Fruit fly (Drosophila melanogaster) whole organism, embryonic: Measurements from ENCODE around the gene m-cup.

Experiments
- Awh ChIP-seq: fragments of 200-800 bp; sonication (Bioruptor generic); IDR thresholded peaks from 2 replicates; pipeline ENCODE4, ENCODE4 v1.3.6; 2022; ENCODE audit warnings: missing biosample characterization, missing genetic modification characterization
- B-H1 ChIP-seq: fragments of 200-800 bp; sonication (Bioruptor generic); IDR thresholded peaks from 3 replicates; pipeline ENCODE4 v1.3.6; 2022; ENCODE audit warnings: missing biosample characterization, missing genetic modification characterization
- CG10147 ChIP-seq: fragments of 200-800 bp; sonication (Bioruptor generic); optimal IDR thresholded peaks from 2 replicates; lab custom pipeline; 2019; ENCODE audit warnings: missing biosample characterization, mild to moderate bottlenecking, missing genetic modification characterization, moderate library complexity
- CG11560 ChIP-seq: fragments of 200-800 bp; sonication (Bioruptor generic); IDR thresholded peaks from 3 replicates; pipeline ENCODE4 v1.3.6; 2022; ENCODE audit warnings: missing biosample characterization, missing genetic modification characterization
- CG12155 ChIP-seq: fragments of 200-800 bp; sonication (Bioruptor generic); optimal IDR thresholded peaks from 3 replicates; lab custom pipeline; 2016; ENCODE audit warnings: missing biosample characterization, missing genetic modification characterization
- CG12299 ChIP-seq: fragments of 200-800 bp; sonication (Bioruptor generic); optimal IDR thresholded peaks from 2 replicates; lab custom pipeline; 2018; ENCODE audit warnings: missing biosample characterization, mild to moderate bottlenecking, missing genetic modification characterization
- CG13296 ChIP-seq: fragments of 200-800 bp; sonication (Bioruptor generic); optimal IDR thresholded peaks from 3 replicates; lab custom pipeline; 2018; ENCODE audit warnings: missing biosample characterization, mild to moderate bottlenecking, missing genetic modification characterization
- CG14965 ChIP-seq: fragments of 200-800 bp; sonication (Bioruptor generic); optimal IDR thresholded peaks from 2 replicates; lab custom pipeline; 2016; ENCODE audit warnings: missing biosample characterization, missing genetic modification characterization, borderline replicate concordance
- CG18476 ChIP-seq: fragments of 200-800 bp; sonication (Bioruptor generic); optimal IDR thresholded peaks from 2 replicates; lab custom pipeline; 2016; ENCODE audit warnings: missing biosample characterization, mild to moderate bottlenecking, missing genetic modification characterization
- CG32772 ChIP-seq: fragments of 200-800 bp; sonication (Bioruptor generic); IDR thresholded peaks from 2 replicates; pipeline ENCODE4 v1.3.6; 2022; ENCODE audit warnings: missing biosample characterization, missing genetic modification characterization
- CG4707 ChIP-seq: fragments of 200-800 bp; sonication (Bioruptor generic); optimal IDR thresholded peaks from 2 replicates; lab custom pipeline; 2018; ENCODE audit warnings: missing biosample characterization, mild to moderate bottlenecking, missing genetic modification characterization, moderate library complexity
- CG4820 ChIP-seq: fragments of 200-800 bp; sonication (Bioruptor generic); optimal IDR thresholded peaks from 3 replicates; lab custom pipeline; 2016; ENCODE audit warnings: missing biosample characterization, missing genetic modification characterization
- CG9437 ChIP-seq: fragments of 200-800 bp; sonication (Bioruptor generic); optimal IDR thresholded peaks from 2 replicates; lab custom pipeline; 2018; ENCODE audit warnings: missing biosample characterization, mild to moderate bottlenecking, missing genetic modification characterization
- CHES-1-like ChIP-seq: fragments of 200-800 bp; sonication (Bioruptor generic); optimal IDR thresholded peaks from 2 replicates; lab custom pipeline; 2016; ENCODE audit warnings: missing biosample characterization, missing genetic modification characterization
- CoRest ChIP-seq: fragments of 200-800 bp; sonication (Bioruptor generic); optimal IDR thresholded peaks from 3 replicates; lab custom pipeline; 2018; ENCODE audit warnings: missing biosample characterization, mild to moderate bottlenecking, missing genetic modification characterization, moderate library complexity
- Dek ChIP-seq: fragments of 200-800 bp; sonication (Bioruptor generic); optimal IDR thresholded peaks from 3 replicates; lab custom pipeline; 2019; ENCODE audit warnings: missing biosample characterization, mild to moderate bottlenecking, missing genetic modification characterization, moderate library complexity
- Drgx ChIP-seq: fragments of 200-800 bp; sonication (Bioruptor generic); IDR thresholded peaks from 2 replicates; pipeline ENCODE4 v1.3.6; 2022; ENCODE audit warnings: missing biosample characterization, missing genetic modification characterization
- E2f2 ChIP-seq: fragments of 200-800 bp; sonication (Bioruptor generic); IDR thresholded peaks from 2 replicates; pipeline ENCODE4 v1.3.6; 2022; ENCODE audit warnings: missing biosample characterization, missing genetic modification characterization
- Ets97D ChIP-seq: fragments of 200-800 bp; sonication (Bioruptor generic); optimal IDR thresholded peaks from 3 replicates; lab custom pipeline; 2016; ENCODE audit warnings: missing biosample characterization, missing genetic modification characterization
- H15 ChIP-seq: fragments of 200-800 bp; sonication (Bioruptor generic); IDR thresholded peaks from 3 replicates; pipeline ENCODE4 v1.3.6; 2022; ENCODE audit warnings: missing biosample characterization, missing genetic modification characterization
- HLH54F ChIP-seq: fragments of 200-800 bp; sonication (Bioruptor generic); optimal IDR thresholded peaks from 3 replicates; lab custom pipeline; 2016; ENCODE audit warnings: missing biosample characterization, missing genetic modification characterization
- HLHmδ ChIP-seq: fragments of 200-800 bp; sonication (Bioruptor generic); optimal IDR thresholded peaks from 2 replicates; lab custom pipeline; 2018; ENCODE audit warnings: missing biosample characterization, mild to moderate bottlenecking, missing genetic modification characterization, moderate library complexity
- Kr ChIP-seq: fragments of 200-800 bp; sonication (Bioruptor generic); optimal IDR thresholded peaks from 2 replicates; lab custom pipeline; 2017; ENCODE audit warnings: missing biosample characterization, mild to moderate bottlenecking, missing genetic modification characterization
- Lim3 ChIP-seq: fragments of 200-800 bp; sonication (Bioruptor generic); IDR thresholded peaks from 2 replicates; pipeline ENCODE4 v1.3.6; 2022; ENCODE audit warnings: missing biosample characterization, missing genetic modification characterization
- NC2β ChIP-seq: fragments of 200-800 bp; sonication (Bioruptor generic); optimal IDR thresholded peaks from 2 replicates; lab custom pipeline; 2016; ENCODE audit warnings: missing biosample characterization, missing genetic modification characterization
- NK7.1 ChIP-seq: fragments of 200-800 bp; sonication (Bioruptor generic); optimal IDR thresholded peaks from 3 replicates; lab custom pipeline; 2016; ENCODE audit warnings: missing biosample characterization, missing genetic modification characterization
- Oli ChIP-seq: fragments of 200-800 bp; sonication (Bioruptor generic); optimal IDR thresholded peaks from 2 replicates; lab custom pipeline; 2018; ENCODE audit warnings: missing biosample characterization, mild to moderate bottlenecking, missing genetic modification characterization, moderate library complexity
- Poxn ChIP-seq: fragments of 200-800 bp; sonication (Bioruptor generic); IDR thresholded peaks from 2 replicates; pipeline ENCODE4 v1.3.6; 2022; ENCODE audit warnings: missing biosample characterization, missing genetic modification characterization
- Ptx1 ChIP-seq: fragments of 200-800 bp; sonication (Bioruptor generic); IDR thresholded peaks from 2 replicates; pipeline ENCODE4 v1.3.6; 2022; ENCODE audit warnings: missing biosample characterization, missing genetic modification characterization
- Rfx ChIP-seq: fragments of 200-800 bp; sonication (Bioruptor generic); IDR thresholded peaks from 2 replicates; pipeline ENCODE4 v1.3.6; 2022; ENCODE audit warnings: missing biosample characterization, missing genetic modification characterization
- Side ChIP-seq: fragments of 200-800 bp; sonication (Bioruptor generic); optimal IDR thresholded peaks from 2 replicates; lab custom pipeline; 2016; ENCODE audit warnings: missing biosample characterization, missing genetic modification characterization
- TFAM ChIP-seq: fragments of 200-800 bp; sonication (Bioruptor generic); optimal IDR thresholded peaks from 2 replicates; lab custom pipeline; 2017; ENCODE audit warnings: missing biosample characterization, missing genetic modification characterization, inconsistent platforms
- btn ChIP-seq: fragments of 200-800 bp; sonication (Bioruptor generic); optimal IDR thresholded peaks from 2 replicates; lab custom pipeline; 2016; ENCODE audit warnings: missing biosample characterization, missing genetic modification characterization
- chm ChIP-seq: fragments of 200-800 bp; sonication (Bioruptor generic); IDR thresholded peaks from 2 replicates; pipeline ENCODE4 v1.3.6; 2022; ENCODE audit warnings: missing biosample characterization, missing genetic modification characterization
- cwo ChIP-seq: fragments of 200-800 bp; sonication (Bioruptor generic); optimal IDR thresholded peaks from 3 replicates; lab custom pipeline; 2017; ENCODE audit warnings: missing biosample characterization, missing genetic modification characterization, mild to moderate bottlenecking, moderate library complexity, missing genetic modification reagents
- dmrt99B ChIP-seq: fragments of 200-800 bp; sonication (Bioruptor generic); optimal IDR thresholded peaks from 2 replicates; lab custom pipeline; 2018; ENCODE audit warnings: missing biosample characterization, mild to moderate bottlenecking, missing genetic modification characterization, moderate library complexity
- fd64A ChIP-seq: fragments of 200-800 bp; sonication (Bioruptor generic); optimal IDR thresholded peaks from 3 replicates; lab custom pipeline; 2018; ENCODE audit warnings: missing biosample characterization, mild to moderate bottlenecking, missing genetic modification characterization
- gcm2 ChIP-seq: fragments of 200-800 bp; sonication (Bioruptor generic); optimal IDR thresholded peaks from 2 replicates; lab custom pipeline; 2016; ENCODE audit warnings: missing biosample characterization, missing genetic modification characterization
- grn ChIP-seq: fragments of 200-800 bp; sonication (Bioruptor generic); optimal IDR thresholded peaks from 3 replicates; lab custom pipeline; 2017; ENCODE audit warnings: missing biosample characterization, missing genetic modification characterization
- gsb-n ChIP-seq: fragments of 200-800 bp; sonication (Bioruptor generic); optimal IDR thresholded peaks from 3 replicates; lab custom pipeline; 2018; ENCODE audit warnings: missing biosample characterization, mild to moderate bottlenecking, missing genetic modification characterization
- her ChIP-seq: fragments of 200-800 bp; sonication (Bioruptor generic); optimal IDR thresholded peaks from 2 replicates; lab custom pipeline; 2016; ENCODE audit warnings: missing biosample characterization, missing genetic modification characterization
- lilli ChIP-seq: fragments of 200-800 bp; sonication (Bioruptor generic); optimal IDR thresholded peaks from 3 replicates; lab custom pipeline; 2016; ENCODE audit warnings: missing biosample characterization, missing genetic modification characterization
- org-1 ChIP-seq: fragments of 200-800 bp; sonication (Bioruptor generic); optimal IDR thresholded peaks from 2 replicates; lab custom pipeline; 2017; ENCODE audit warnings: missing biosample characterization, missing genetic modification characterization
- pan ChIP-seq, 4 experiments: fragments of >200 bp in 3 of 4; fragments of 200-800 bp in 1 of 4; sonication (Bioruptor generic) in 1 of 4; optimal IDR thresholded peaks in 3 of 4; IDR thresholded peaks in 1 of 4; 2 replicates each; pipeline versions ENCODE4 v1.3.6 to Lab custom; 2017 to 2022; ENCODE audit warnings: missing biosample characterization in 2 of 4, missing genetic modification characterization in 2 of 4, mixed read lengths in 1 of 4
- pum ChIP-seq: fragments of 200-800 bp; sonication (Bioruptor generic); optimal IDR thresholded peaks from 2 replicates; lab custom pipeline; 2016; ENCODE audit warnings: missing biosample characterization, missing genetic modification characterization
- sens ChIP-seq: fragments of 200-800 bp; sonication (Bioruptor generic); peaks from one replicate; lab custom pipeline; 2016; ENCODE audit warnings: missing biosample characterization, missing genetic modification characterization
- sens-2 ChIP-seq: fragments of 200-800 bp; sonication (Bioruptor generic); IDR thresholded peaks from 2 replicates; pipeline ENCODE4 v1.3.6; 2022; ENCODE audit warnings: missing biosample characterization, missing genetic modification characterization
- sim ChIP-seq: fragments of 200-800 bp; sonication (Bioruptor generic); IDR thresholded peaks from 2 replicates; pipeline ENCODE4 v1.3.6; 2022; ENCODE audit warnings: missing biosample characterization, missing genetic modification characterization
- sqz ChIP-seq: fragments of 200-800 bp; sonication (Bioruptor generic); optimal IDR thresholded peaks from 3 replicates; lab custom pipeline; 2018; ENCODE audit warnings: missing biosample characterization, mild to moderate bottlenecking, missing genetic modification characterization
- twi ChIP-seq: fragments of 200-800 bp; optimal IDR thresholded peaks from 2 replicates; lab custom pipeline; 2019; ENCODE audit warnings: missing biosample characterization, mild to moderate bottlenecking, missing genetic modification characterization, moderate library complexity
- yki ChIP-seq: fragments of >200 bp; optimal IDR thresholded peaks from 3 replicates; lab custom pipeline; 2018
- zfh2 ChIP-seq: fragments of 200-800 bp; sonication (Bioruptor generic); optimal IDR thresholded peaks from 2 replicates; lab custom pipeline; 2016; ENCODE audit warnings: missing biosample characterization, missing genetic modification characterization

Gene m-cup

DNA sequence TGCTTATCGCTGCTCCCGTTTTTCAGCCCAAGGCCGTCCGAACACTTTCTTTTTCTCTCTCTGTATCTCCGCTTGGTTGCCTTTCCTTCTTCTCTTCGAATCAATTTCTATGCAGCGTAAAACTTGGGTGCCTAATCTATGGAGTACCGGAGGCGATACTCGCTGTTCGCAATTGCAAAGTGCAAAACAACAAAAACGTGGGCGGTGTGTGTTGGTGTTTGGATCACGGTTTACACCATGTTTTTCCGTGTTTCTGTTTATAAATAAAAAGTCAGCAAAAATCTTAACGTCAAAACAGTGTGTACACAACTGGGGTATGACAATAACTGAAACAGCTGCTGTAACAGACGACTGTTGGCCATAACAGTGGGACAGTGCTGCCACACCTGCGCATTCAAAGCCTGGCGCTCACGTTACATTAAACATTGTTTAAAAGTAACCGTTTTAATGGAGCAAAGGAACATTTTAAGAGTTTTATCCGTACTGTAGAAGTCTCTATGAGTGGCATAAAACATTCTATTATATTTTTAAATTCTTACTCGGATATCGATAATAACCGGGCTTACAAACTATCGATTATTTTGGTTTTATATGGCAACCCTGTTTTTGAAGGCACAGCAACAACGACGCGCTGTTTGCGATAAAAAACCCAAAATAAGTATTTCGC is at the start of gene m-cup, which contains the start of gene Det (continued):
- TF ChIP-seq E2f2 (GFP tag; lab: Robert Waterston, UW) (peak; percentile 89), CG4820 (GFP tag; lab: Kevin White, UChicago) (peak; percentile 5), Dek (tag; lab: Kevin White, UChicago) (no peak), CG13296 (no peak), CG10147 (peak; percentile 10), Side (GFP tag; lab: Kevin White, UChicago) (no peak), her (no peak), NC2β (GFP tag; lab: Kevin White, UChicago) (no peak), sim (GFP tag; lab: Robert Waterston, UW) (no peak), btn (GFP tag; lab: Kevin White, UChicago) (no peak), dmrt99B (no peak), TFAM (GFP tag; lab: Kevin White, UChicago) (no peak), Awh (GFP tag; lab: Robert Waterston, UW) (no peak), Kr (GFP tag; lab: Kevin White, UChicago) (no peak), chm (GFP tag; lab: Robert Waterston, UW) (no peak), B-H1 (GFP tag; lab: Robert Waterston, UW) (no peak), CG32772 (GFP tag; lab: Robert Waterston, UW) (no peak), Poxn (GFP tag; lab: Robert Waterston, UW) (no peak), sqz (GFP tag; lab: Kevin White, UChicago) (no peak), pan (optimal IDR thresholded peaks at IDR 0.05; lab: Kevin White, UChicago) (no peak), pan (GFP tag; optimal IDR thresholded peaks at IDR 0.05 in 1 of 2, IDR thresholded peaks at IDR 0.05 in 1 of 2) (peak in 1 of 2 experiments; percentile 33), Rfx (no peak), grn (GFP tag; lab: Kevin White, UChicago) (no peak), Oli (tag; lab: Kevin White, UChicago) (no peak), cwo (no peak), gsb-n (tag; lab: Kevin White, UChicago) (no peak), CG11560 (tag; lab: Robert Waterston, UW) (no peak), H15 (no peak), lilli (GFP tag; lab: Kevin White, UChicago) (peak; percentile 36), CG9437 (GFP tag; lab: Kevin White, UChicago) (no peak), CoRest (tag; lab: Kevin White, UChicago) (peak; percentile 45), Ptx1 (GFP tag; lab: Robert Waterston, UW) (no peak), Drgx (GFP tag; lab: Robert Waterston, UW) (no peak), gcm2 (GFP tag; lab: Kevin White, UChicago) (no peak), CG18476 (no peak), yki (lab: Kevin White, UChicago) (no peak), twi (tag; lab: Kevin White, UChicago) (no peak), CG14965 (GFP tag; lab: Kevin White, UChicago) (no peak), CG12155 (GFP tag; lab: Kevin White, UChicago) (no peak), HLHmδ (GFP tag; lab: Kevin White, UChicago) (no peak), CHES-1-like (GFP tag; lab: Kevin White, UChicago) (no peak), pum (GFP tag; lab: Kevin White, UChicago) (peak; percentile 6), CG4707 (GFP tag; lab: Kevin White, UChicago) (no peak), sens (peak; percentile 88), fd64A (no peak), sens-2 (GFP tag; lab: Robert Waterston, UW) (no peak), NK7.1 (GFP tag; lab: Kevin White, UChicago) (no peak), CG12299 (tag; lab: Kevin White, UChicago) (no peak), HLH54F (GFP tag; lab: Kevin White, UChicago) (peak; percentile 1), org-1 (GFP tag; lab: Kevin White, UChicago) (no peak), Ets97D (peak; percentile 50), Lim3 (GFP tag; lab: Robert Waterston, UW) (no peak), zfh2 (GFP tag; lab: Kevin White, UChicago) (peak; percentile 31)
